Worm (Caenorhabditis elegans) whole organism, young adult: ENCODE results near the gene T09A12.1.

Experiments
- him-1 ChIP-seq: sonication (generic microtip); optimal IDR thresholded peaks from 2 replicates; lab custom pipeline; 2016; ENCODE audit warnings: missing genotype, missing genetic modification reagents, missing genetic modification characterization, missing compliant biosample characterization
- tlf-1 ChIP-seq: fragments of 200-800 bp; sonication (Bioruptor generic); optimal IDR thresholded peaks from 2 replicates; lab custom pipeline; 2018; ENCODE audit warnings: mild to moderate bottlenecking, missing genetic modification characterization, missing compliant biosample characterization

DNA sequence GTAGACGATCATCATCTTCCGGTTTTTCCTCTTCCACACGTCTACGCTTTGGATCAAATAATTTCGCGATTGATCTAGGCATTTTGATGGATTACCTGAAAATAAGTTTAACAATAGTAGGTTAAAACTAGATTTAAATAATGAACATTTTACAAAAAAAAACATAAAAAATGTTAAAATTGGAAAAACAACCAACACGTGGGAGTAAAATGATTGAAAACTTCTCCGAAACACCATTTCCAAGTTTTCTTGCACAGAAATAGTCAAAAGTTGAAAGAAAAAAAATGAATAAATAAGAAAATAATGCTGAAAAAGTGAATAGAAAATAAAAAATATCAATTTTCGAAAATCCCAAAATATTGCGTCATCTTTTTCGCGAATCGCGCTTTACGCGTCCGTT lies 32.5 kb upstream of the T09A12.1 start, which contains the start of gene C07G1.7:
- TF ChIP-seq him-1 (tag; lab: Kevin White, UChicago) = no peak
- TF ChIP-seq tlf-1 (GFP tag; lab: Kevin White, UChicago) = no peak
